Worm (Caenorhabditis elegans) whole organism, L2 larva: ENCODE data around the gene fbxa-181.

Experiments used
- aly-2 ChIP-seq: fragments of 150-350 bp; optimal IDR thresholded peaks from 2 replicates; lab custom pipeline; 2014; ENCODE audit warnings: missing biosample characterization, missing genetic modification characterization
- ama-1 ChIP-seq: fragments of 150-350 bp; optimal IDR thresholded peaks from 2 replicates; lab custom pipeline; 2018; ENCODE audit warnings: inconsistent platforms
- blmp-1 ChIP-seq: sonication (generic microtip); optimal IDR thresholded peaks from 2 replicates; lab custom pipeline; 2017; ENCODE audit warnings: missing genetic modification characterization, mild to moderate bottlenecking, missing compliant biosample characterization, antibody characterized with exemption, moderate library complexity; ENCODE audit not compliant: insufficient read depth
- ceh-82 ChIP-seq: fragments of 150-350 bp; optimal IDR thresholded peaks from 2 replicates; lab custom pipeline; 2014; ENCODE audit warnings: missing biosample characterization, missing genetic modification characterization
- crh-2 ChIP-seq: sonication (generic microtip); optimal IDR thresholded peaks from 2 replicates; lab custom pipeline; 2017; ENCODE audit warnings: missing biosample characterization, missing genetic modification characterization
- egl-27 ChIP-seq: sonication (generic microtip); optimal IDR thresholded peaks from 3 replicates; lab custom pipeline; 2017; ENCODE audit warnings: missing biosample characterization, missing genetic modification reagents, missing genetic modification characterization
- elt-3 ChIP-seq: sonication (generic microtip); optimal IDR thresholded peaks from 2 replicates; lab custom pipeline; 2017; ENCODE audit warnings: missing biosample characterization, missing genetic modification characterization
- fos-1 ChIP-seq: fragments of 150-350 bp; optimal IDR thresholded peaks from 2 replicates; lab custom pipeline; 2014; ENCODE audit warnings: missing biosample characterization, missing genetic modification characterization
- gmeb-1 ChIP-seq: fragments of 150-350 bp; optimal IDR thresholded peaks from 2 replicates; lab custom pipeline; 2014; ENCODE audit warnings: missing biosample characterization, missing genetic modification characterization
- lin-11 ChIP-seq: fragments of 150-350 bp; sonication (generic microtip); optimal IDR thresholded peaks from 2 replicates; lab custom pipeline; 2014; ENCODE audit warnings: missing biosample characterization, missing genetic modification characterization, inconsistent platforms, mixed read lengths
- lsy-2 ChIP-seq, 2 experiments: fragments of 150-350 bp in 1 of 2; sonication (generic microtip) in 1 of 2; optimal IDR thresholded peaks; 2 replicates each; lab custom pipeline; 2014 to 2017; ENCODE audit warnings: missing biosample characterization in 2 of 2, missing genetic modification characterization in 2 of 2
- mab-5 ChIP-seq: fragments of 150-350 bp; optimal IDR thresholded peaks from 2 replicates; lab custom pipeline; 2014; ENCODE audit warnings: missing biosample characterization, missing genetic modification characterization
- mbf-1 ChIP-seq: sonication (generic microtip); optimal IDR thresholded peaks from 2 replicates; lab custom pipeline; 2017; ENCODE audit warnings: missing biosample characterization, missing genetic modification characterization
- mdl-1 ChIP-seq, 2 experiments: fragments of 150-350 bp in 1 of 2; sonication (generic microtip) in 1 of 2; optimal IDR thresholded peaks; 2 replicates each; lab custom pipeline; 2017; ENCODE audit warnings: missing biosample characterization in 2 of 2, missing genetic modification characterization in 2 of 2
- nhr-10 ChIP-seq: sonication (generic microtip); optimal IDR thresholded peaks from 2 replicates; lab custom pipeline; 2017; ENCODE audit warnings: missing biosample characterization, missing genetic modification characterization
- nhr-129 ChIP-seq: fragments of 150-350 bp; optimal IDR thresholded peaks from 2 replicates; lab custom pipeline; 2014; ENCODE audit warnings: missing biosample characterization, missing genetic modification characterization
- nhr-21 ChIP-seq: fragments of 150-350 bp; optimal IDR thresholded peaks from 2 replicates; lab custom pipeline; 2014; ENCODE audit warnings: missing biosample characterization, missing genetic modification characterization
- nhr-6 ChIP-seq: fragments of 150-350 bp; optimal IDR thresholded peaks from 2 replicates; lab custom pipeline; 2014; ENCODE audit warnings: missing biosample characterization, missing genetic modification characterization
- nhr-77 ChIP-seq: fragments of 150-350 bp; optimal IDR thresholded peaks from 2 replicates; lab custom pipeline; 2014; ENCODE audit warnings: missing biosample characterization, missing genetic modification characterization
- peb-1 ChIP-seq: fragments of 150-350 bp; optimal IDR thresholded peaks from 2 replicates; lab custom pipeline; 2014; ENCODE audit warnings: missing biosample characterization, missing genetic modification characterization
- skn-1 ChIP-seq: sonication (generic microtip); optimal IDR thresholded peaks from 2 replicates; lab custom pipeline; 2017; ENCODE audit warnings: missing biosample characterization, missing genetic modification characterization
- snpc-4 ChIP-seq: fragments of 150-350 bp; optimal IDR thresholded peaks from 2 replicates; lab custom pipeline; 2014; ENCODE audit warnings: missing biosample characterization, missing genetic modification characterization
- unc-55 ChIP-seq: fragments of 150-350 bp; sonication (generic microtip); optimal IDR thresholded peaks from 3 replicates; lab custom pipeline; 2014; ENCODE audit warnings: missing biosample characterization, missing genetic modification reagents, missing genetic modification characterization
- unc-62 ChIP-seq: fragments of 150-350 bp; optimal IDR thresholded peaks from 2 replicates; lab custom pipeline; 2014; ENCODE audit warnings: missing biosample characterization, missing genetic modification reagents, missing genetic modification characterization

The fbxa-181 gene

ce11 chrV:13762426-13763127 lies 36.9 kb downstream of the fbxa-181 start, which contains the start of gene F20G2.6:
TSS of gene F20G2.6 (plus strand) at chrV:13763077.
- TF ChIP-seq nhr-6 (tag; lab: Kevin White, UChicago) (no peak), lin-11 (tag; lab: Kevin White, UChicago) (peak; percentile 33), crh-2 (tag; lab: Kevin White, UChicago) (no peak)

DNA sequence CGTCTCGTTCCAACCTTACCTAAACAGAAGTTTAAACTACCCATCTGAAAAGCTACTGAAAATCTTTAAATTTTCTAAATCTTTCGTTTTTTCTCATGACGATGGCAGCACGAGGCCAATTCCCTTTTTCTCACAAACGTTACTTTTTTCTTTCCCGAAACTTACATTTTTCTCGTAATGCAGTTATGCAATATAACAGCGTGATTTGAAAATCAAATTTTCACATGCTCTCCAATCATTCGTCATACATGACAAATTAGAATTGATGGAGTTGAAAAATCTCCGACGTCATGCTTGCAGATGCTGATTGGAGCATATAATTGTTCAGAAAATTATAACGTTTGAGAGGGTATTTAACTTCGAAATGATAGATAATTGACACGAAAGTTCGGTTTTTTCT lies 38.0 kb downstream of the fbxa-181 start:
- no peak for TF ChIP-seq ama-1 (lab: Kevin White, UChicago)
- TF ChIP-seq egl-27 (tag; lab: Kevin White, UChicago) = no peak
- peak in 1 of 2 experiments; percentile 11 for TF ChIP-seq lsy-2 (tag; optimal IDR thresholded peaks at IDR 0.05; lab: Kevin White, UChicago)
- TF ChIP-seq unc-62 (GFP tag; lab: Kevin White, UChicago) = no peak
- no peak for TF ChIP-seq aly-2 (tag; lab: Kevin White, UChicago)
- no peak for TF ChIP-seq gmeb-1
- peak; percentile 11 for TF ChIP-seq nhr-21
- TF ChIP-seq crh-2 (tag; lab: Kevin White, UChicago) = no peak
- TF ChIP-seq unc-55 = no peak
- no peak for TF ChIP-seq nhr-77
- no peak for TF ChIP-seq skn-1
- TF ChIP-seq nhr-129 = no peak
- TF ChIP-seq, all 48 proteins: peak for 2

DNA sequence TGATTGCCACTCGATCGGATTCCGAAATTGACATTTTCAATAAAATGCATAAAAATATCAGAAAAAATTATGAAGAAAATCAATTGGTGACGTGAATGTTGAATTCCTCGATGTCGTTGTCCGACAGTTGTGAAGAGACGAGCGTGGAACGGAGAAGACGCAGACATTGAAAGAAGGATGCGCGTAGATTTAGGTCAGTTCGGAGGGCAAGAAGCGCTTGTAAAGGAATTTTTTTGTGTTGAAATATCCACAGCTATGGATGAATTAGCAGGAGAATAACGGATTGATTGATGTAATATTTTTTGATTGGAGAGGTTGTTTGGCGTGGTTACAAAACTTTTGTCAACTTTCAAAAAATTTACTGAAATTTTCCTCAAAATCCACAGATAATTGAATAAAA lies 42.7 kb downstream of the fbxa-181 start, which contains the start of gene F20G2.3:
Gene F20G2.3, minus strand, starts transcription at position 101 of the 400 bp plus-strand sequence.
- no peak for TF ChIP-seq mab-5 (tag; lab: Kevin White, UChicago)
- TF ChIP-seq mdl-1 (tag; optimal IDR thresholded peaks at IDR 0.05; lab: Kevin White, UChicago) = no peak

DNA sequence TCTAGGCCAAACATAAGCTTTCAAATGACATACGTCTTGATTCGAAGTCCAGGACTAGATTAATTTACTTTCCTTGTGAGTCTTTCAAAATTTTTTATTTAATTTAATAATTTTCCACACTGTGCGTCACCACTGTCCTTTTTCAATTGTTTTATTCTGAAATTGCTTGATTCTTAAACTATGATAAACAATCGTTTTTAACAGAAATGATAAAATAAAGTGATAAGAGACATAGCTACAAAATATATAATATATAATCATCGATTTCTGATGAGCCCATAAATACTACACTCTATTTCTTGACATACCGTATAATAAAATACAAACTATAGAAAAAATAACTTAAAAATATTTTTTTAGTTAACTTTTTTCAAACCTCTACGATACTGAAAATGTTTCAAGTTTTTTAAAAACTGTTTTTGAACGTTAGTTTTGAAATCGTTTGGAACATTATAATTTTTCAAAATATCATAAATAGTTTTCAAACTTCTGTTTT lies 43.3 kb downstream of the fbxa-181 start, which contains the start of gene nas-24:
Gene nas-24, plus strand, starts transcription at position 446 of the 496 bp plus-strand sequence.
- TF ChIP-seq lin-11 (tag; lab: Kevin White, UChicago) (no peak), snpc-4 (tag; lab: Kevin White, UChicago) (no peak), gmeb-1 (no peak), nhr-21 (no peak), fos-1 (tag; lab: Kevin White, UChicago) (peak; percentile 78), ceh-82 (tag; lab: Kevin White, UChicago) (no peak), lsy-2 (tag; optimal IDR thresholded peaks at IDR 0.05; lab: Kevin White, UChicago) (no peak)

ce11 chrV:13771209-13771608 lies 45.5 kb downstream of the fbxa-181 start, which contains the start of gene F20G2.5:
TSS of gene F20G2.5 (plus strand) at chrV:13771509.
- no peak for TF ChIP-seq blmp-1 (tag; lab: Kevin White, UChicago)
- TF ChIP-seq nhr-10 (tag; lab: Kevin White, UChicago) = no peak
- peak; percentile 74 for TF ChIP-seq fos-1 (tag; lab: Kevin White, UChicago)
- TF ChIP-seq ceh-82 (tag; lab: Kevin White, UChicago) = no peak
- TF ChIP-seq mbf-1 (tag; lab: Kevin White, UChicago) = no peak
- TF ChIP-seq peb-1 = no peak

- TF ChIP-seq elt-3 (tag; lab: Kevin White, UChicago) = no peak
- peak; percentile 83 for TF ChIP-seq fos-1 (tag; lab: Kevin White, UChicago)
- TF ChIP-seq mab-5 (tag; lab: Kevin White, UChicago) = no peak
Measured at ce11 chrV:13775529-13775928, 49.9 kb downstream of the fbxa-181 start, which contains the start of gene F53C11.1. TSS of gene F53C11.1 (plus strand) at chrV:13775796.
